Fruit fly (Drosophila melanogaster): ENCODE data around the gene Traf4.

dm6 chr2L:4355066-4355465, 6.7 kb upstream of the Traf4 start:
- TF ChIP-seq CG1620 (GFP tag; optimal IDR thresholded peaks at IDR 0.05) (no peak), ovo (GFP tag; optimal IDR thresholded peaks at IDR 0.05) (no peak), CG7101 (tag; optimal IDR thresholded peaks at IDR 0.05) (no peak), CG12768 (GFP tag; optimal IDR thresholded peaks at IDR 0.05) (no peak), cnc (optimal IDR thresholded peaks at IDR 0.05) (no peak), toe (GFP tag; optimal IDR thresholded peaks at IDR 0.05) (no peak), Clk (GFP tag; optimal IDR thresholded peaks at IDR 0.05) (no peak), CG14711 (tag; optimal IDR thresholded peaks at IDR 0.05) (no peak), CG5204 (GFP tag; optimal IDR thresholded peaks at IDR 0.05) (no peak), Mnt (GFP tag; optimal IDR thresholded peaks at IDR 0.05) (no peak), cic (GFP tag; optimal IDR thresholded peaks at IDR 0.05) (no peak), kay (GFP tag; ENCODE audit: borderline replicate concordance) (peak; percentile 33), bab1 (GFP tag; optimal IDR thresholded peaks at IDR 0.05) (no peak)

Measured in whole organism, adult.